Comparison of ENCODE assay signal across 1 fruit fly cellular context in the genomic region with DNA sequence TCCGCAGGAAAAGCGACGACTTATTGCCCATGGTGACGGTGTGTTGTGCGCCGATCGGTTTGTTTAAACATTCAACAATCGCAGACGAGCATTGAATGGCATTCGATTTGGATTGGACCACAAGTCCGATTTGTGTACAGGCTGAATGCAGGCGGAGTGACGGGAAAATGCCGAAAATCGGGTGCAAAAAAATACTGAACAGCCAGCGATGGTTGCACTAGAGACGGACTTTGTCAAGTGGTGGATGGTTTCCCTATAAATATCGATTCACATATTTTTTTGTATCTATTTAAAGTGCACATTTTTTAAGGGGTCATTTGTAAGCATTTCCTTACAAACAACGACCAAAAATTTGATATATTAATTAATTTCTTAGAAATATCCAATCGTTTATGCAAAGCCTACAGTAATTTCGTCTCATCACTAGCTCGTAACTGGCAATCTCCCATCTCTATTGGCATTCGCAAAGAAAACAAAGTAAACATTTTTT.
A peak's percentile ranks its signal among the peaks of the same experiment; 100 is the strongest.
TF ChIP-seq lines count a peak whose summit lies in the region.

Gene elm (minus strand): TSS at position 170 of the 490 bp plus-strand sequence.
Gene MED27 (plus strand): TSS at position 448 of the 490 bp plus-strand sequence.

TF ChIP-seq in whole organism, embryonic, 481 proteins besides CTCF, POLR2A, EP300 and RAD21 (continued from another document and continues in another):
- TF ChIP-seq btn (GFP tag; optimal IDR thresholded peaks at IDR 0.05; lab: Kevin White, UChicago): peak; percentile 71
- peak; percentile 90 for TF ChIP-seq CG31388 (GFP tag; optimal IDR thresholded peaks at IDR 0.05; lab: Kevin White, UChicago)
- TF ChIP-seq ato (GFP tag; IDR thresholded peaks at IDR 0.05; lab: Robert Waterston, UW; ENCODE audit: partially characterized antibody): peak; percentile 47; the same call in 1 of the 2 replicates
- TF ChIP-seq CHES-1-like (GFP tag; optimal IDR thresholded peaks at IDR 0.05; lab: Kevin White, UChicago): peak; percentile 94
- TF ChIP-seq lilli (GFP tag; optimal IDR thresholded peaks at IDR 0.05; lab: Kevin White, UChicago): peak; percentile 98
- TF ChIP-seq CG6854 (GFP tag; optimal IDR thresholded peaks at IDR 0.05; lab: Kevin White, UChicago): peak; percentile 61
- TF ChIP-seq CG8089 (GFP tag; optimal IDR thresholded peaks at IDR 0.05; lab: Kevin White, UChicago): peak; percentile 83
- peak; percentile 88 for TF ChIP-seq CG8388 (GFP tag; optimal IDR thresholded peaks at IDR 0.05; lab: Kevin White, UChicago)
- TF ChIP-seq CG9876 (GFP tag; optimal IDR thresholded peaks at IDR 0.05; lab: Kevin White, UChicago): peak; percentile 80
- peak; percentile 95 for TF ChIP-seq sug (tag; optimal IDR thresholded peaks at IDR 0.05; lab: Kevin White, UChicago)
- TF ChIP-seq CG3847 (GFP tag; IDR thresholded peaks at IDR 0.05; lab: Robert Waterston, UW): peak; percentile 96
- peak; percentile 81 for TF ChIP-seq Awh (GFP tag; IDR thresholded peaks at IDR 0.05; lab: Robert Waterston, UW)
- TF ChIP-seq CG11085 (GFP tag; IDR thresholded peaks at IDR 0.05; lab: Robert Waterston, UW): peak; percentile 91
- TF ChIP-seq CG30020 (tag; optimal IDR thresholded peaks at IDR 0.05; lab: Kevin White, UChicago): peak; percentile 85
- peak; percentile 74 for TF ChIP-seq CG11696 (GFP tag; IDR thresholded peaks at IDR 0.05; lab: Robert Waterston, UW)
- TF ChIP-seq corto (GFP tag; optimal IDR thresholded peaks at IDR 0.05; lab: Kevin White, UChicago): peak; percentile 84
- TF ChIP-seq lbe (GFP tag; optimal IDR thresholded peaks at IDR 0.05; lab: Kevin White, UChicago): peak; percentile 89
- peak; percentile 89 for TF ChIP-seq CG17359 (tag; optimal IDR thresholded peaks at IDR 0.05; lab: Kevin White, UChicago)
- peak; percentile 92 for TF ChIP-seq CG18599 (GFP tag; optimal IDR thresholded peaks at IDR 0.05; lab: Kevin White, UChicago)
- TF ChIP-seq kah (GFP tag; optimal IDR thresholded peaks at IDR 0.05; lab: Kevin White, UChicago): no peak
- TF ChIP-seq Nf-YA (GFP tag; IDR thresholded peaks at IDR 0.05; lab: Robert Waterston, UW): peak; percentile 81
- peak; percentile 91 for TF ChIP-seq B-H1 (GFP tag; IDR thresholded peaks at IDR 0.05; lab: Robert Waterston, UW)
- peak; percentile 97 for TF ChIP-seq sisA (GFP tag; IDR thresholded peaks at IDR 0.05; lab: Robert Waterston, UW)
- peak; percentile 86 for TF ChIP-seq otp (GFP tag; IDR thresholded peaks at IDR 0.05; lab: Robert Waterston, UW)
- peak; percentile 86 for TF ChIP-seq CG10959 (GFP tag; IDR thresholded peaks at IDR 0.05; lab: Robert Waterston, UW)
- peak; percentile 94 for TF ChIP-seq CG14860 (GFP tag; IDR thresholded peaks at IDR 0.05; lab: Robert Waterston, UW; ENCODE audit: partially characterized antibody)
- peak; percentile 90 for TF ChIP-seq croc (GFP tag; conservative IDR thresholded peaks at IDR 0.05; lab: Robert Waterston, UW)
- TF ChIP-seq CG18011 (GFP tag; optimal IDR thresholded peaks at IDR 0.05; lab: Kevin White, UChicago): peak; percentile 84
- peak; percentile 90 for TF ChIP-seq trem (tag; optimal IDR thresholded peaks at IDR 0.05; lab: Kevin White, UChicago)
- TF ChIP-seq gt (GFP tag; IDR thresholded peaks at IDR 0.05; lab: Robert Waterston, UW): peak; percentile 85
- TF ChIP-seq tgo (GFP tag; IDR thresholded peaks at IDR 0.05; lab: Robert Waterston, UW): peak; percentile 94
- peak; percentile 72 for TF ChIP-seq CG7928 (GFP tag; optimal IDR thresholded peaks at IDR 0.05; lab: Kevin White, UChicago)
- TF ChIP-seq vnd (GFP tag; IDR thresholded peaks at IDR 0.05; lab: Robert Waterston, UW; ENCODE audit: partially characterized antibody): peak; percentile 93
- TF ChIP-seq phol (tag; optimal IDR thresholded peaks at IDR 0.05; lab: Kevin White, UChicago): peak; percentile 95
- no peak for TF ChIP-seq CG5180 (GFP tag; optimal IDR thresholded peaks at IDR 0.05; lab: Kevin White, UChicago)
- TF ChIP-seq ase (GFP tag; IDR thresholded peaks at IDR 0.05; lab: Robert Waterston, UW): peak; percentile 88
- peak; percentile 16 for TF ChIP-seq pros (GFP tag; optimal IDR thresholded peaks at IDR 0.05; lab: Kevin White, UChicago)
- peak; percentile 95 for TF ChIP-seq CG2712 (tag; optimal IDR thresholded peaks at IDR 0.05; lab: Kevin White, UChicago)
- TF ChIP-seq nau (GFP tag; optimal IDR thresholded peaks at IDR 0.05; lab: Kevin White, UChicago): no peak
- peak; percentile 93 for TF ChIP-seq slou (GFP tag; optimal IDR thresholded peaks at IDR 0.05; lab: Kevin White, UChicago)
- TF ChIP-seq CG17385 (GFP tag; optimal IDR thresholded peaks at IDR 0.05; lab: Kevin White, UChicago): peak; percentile 80
- peak; percentile 87 for TF ChIP-seq CG18764 (GFP tag; optimal IDR thresholded peaks at IDR 0.05; lab: Kevin White, UChicago)
- TF ChIP-seq Oaz (GFP tag; IDR thresholded peaks at IDR 0.05; lab: Robert Waterston, UW): peak; percentile 84
- peak; percentile 65 for TF ChIP-seq tna (GFP tag; IDR thresholded peaks at IDR 0.05; lab: Robert Waterston, UW; ENCODE audit: partially characterized antibody)
- TF ChIP-seq CG8924 (tag; optimal IDR thresholded peaks at IDR 0.05; lab: Kevin White, UChicago): peak; percentile 92
- peak; percentile 79 for TF ChIP-seq CG11695 (GFP tag; IDR thresholded peaks at IDR 0.05; lab: Robert Waterston, UW)
- peak; percentile 94 for TF ChIP-seq al (GFP tag; IDR thresholded peaks at IDR 0.05; lab: Robert Waterston, UW)
- TF ChIP-seq Pdp1 (GFP tag; optimal IDR thresholded peaks at IDR 0.05; lab: Kevin White, UChicago): peak; percentile 91 to 96
- peak; percentile 87 for TF ChIP-seq CG16863 (GFP tag; optimal IDR thresholded peaks at IDR 0.05; lab: Kevin White, UChicago)
- peak; percentile 98 for TF ChIP-seq CG9932 (GFP tag; IDR thresholded peaks at IDR 0.05; lab: Robert Waterston, UW)
- peak; percentile 91 for TF ChIP-seq CG9609 (GFP tag; optimal IDR thresholded peaks at IDR 0.05; lab: Kevin White, UChicago)
- TF ChIP-seq PHDP (tag; optimal IDR thresholded peaks at IDR 0.05; lab: Kevin White, UChicago): peak; percentile 90
- TF ChIP-seq CG10565 (GFP tag; optimal IDR thresholded peaks at IDR 0.05; lab: Kevin White, UChicago): peak; percentile 38
- no peak for TF ChIP-seq Dip2 (GFP tag; IDR thresholded peaks at IDR 0.05; lab: Robert Waterston, UW)
- TF ChIP-seq sob (GFP tag; IDR thresholded peaks at IDR 0.05; lab: Robert Waterston, UW): peak; percentile 96
- TF ChIP-seq Dip3 (GFP tag; optimal IDR thresholded peaks at IDR 0.05; lab: Kevin White, UChicago): peak; percentile 92
- peak; percentile 87 for TF ChIP-seq ro (GFP tag; IDR thresholded peaks at IDR 0.05; lab: Robert Waterston, UW)
- peak; percentile 70 for TF ChIP-seq Jarid2 (GFP tag; optimal IDR thresholded peaks at IDR 0.05; lab: Kevin White, UChicago)
- TF ChIP-seq eve (GFP tag; optimal IDR thresholded peaks at IDR 0.05; lab: Kevin White, UChicago): peak in 1 of 2 experiments; percentile 66
- TF ChIP-seq CG12942 (GFP tag; optimal IDR thresholded peaks at IDR 0.05; lab: Kevin White, UChicago): peak; percentile 92
- TF ChIP-seq CG12299 (tag; optimal IDR thresholded peaks at IDR 0.05; lab: Kevin White, UChicago): peak; percentile 77
- peak; percentile 84 for TF ChIP-seq Mes4 (GFP tag; optimal IDR thresholded peaks at IDR 0.05; lab: Kevin White, UChicago)
- TF ChIP-seq CG10267 (tag; optimal IDR thresholded peaks at IDR 0.05; lab: Kevin White, UChicago): peak; percentile 87
- TF ChIP-seq dan (GFP tag; IDR thresholded peaks at IDR 0.05; lab: Robert Waterston, UW): peak; percentile 92
- peak; percentile 79 for TF ChIP-seq Elba2 (GFP tag; optimal IDR thresholded peaks at IDR 0.05; lab: Kevin White, UChicago)
- TF ChIP-seq Vsx1 (GFP tag; optimal IDR thresholded peaks at IDR 0.05; lab: Kevin White, UChicago): no peak
- TF ChIP-seq wor (GFP tag; IDR thresholded peaks at IDR 0.05; lab: Robert Waterston, UW): peak; percentile 89
- peak in 1 of 2 experiments; percentile 73 for TF ChIP-seq insv (GFP tag; optimal IDR thresholded peaks at IDR 0.05; lab: Kevin White, UChicago)
- peak; percentile 92 for TF ChIP-seq danr (GFP tag; IDR thresholded peaks at IDR 0.05; lab: Robert Waterston, UW)
- TF ChIP-seq zfh2 (GFP tag; optimal IDR thresholded peaks at IDR 0.05; lab: Kevin White, UChicago): peak; percentile 96
- TF ChIP-seq CG34376 (GFP tag; optimal IDR thresholded peaks at IDR 0.05; lab: Kevin White, UChicago): peak; percentile 83
- TF ChIP-seq CG9215 (GFP tag; IDR thresholded peaks at IDR 0.05; lab: Robert Waterston, UW): peak; percentile 96
- peak; percentile 90 for TF ChIP-seq sqz (GFP tag; optimal IDR thresholded peaks at IDR 0.05; lab: Kevin White, UChicago)
- no peak for TF ChIP-seq D (optimal IDR thresholded peaks at IDR 0.05; lab: Kevin White, UChicago)
- peak; percentile 77 for TF ChIP-seq D (GFP tag; optimal IDR thresholded peaks at IDR 0.05; lab: Kevin White, UChicago)
- TF ChIP-seq Fer2 (tag; optimal IDR thresholded peaks at IDR 0.05; lab: Kevin White, UChicago): peak; percentile 90
- TF ChIP-seq GATAe (GFP tag; conservative IDR thresholded peaks at IDR 0.05; lab: Robert Waterston, UW): peak; percentile 81
- peak; percentile 91 for TF ChIP-seq cato (GFP tag; optimal IDR thresholded peaks at IDR 0.05; lab: Kevin White, UChicago; ENCODE audit: borderline replicate concordance)
- peak; percentile 64 for TF ChIP-seq CG6765 (GFP tag; optimal IDR thresholded peaks at IDR 0.05; lab: Kevin White, UChicago)
- TF ChIP-seq Hr51 (GFP tag; optimal IDR thresholded peaks at IDR 0.05; lab: Kevin White, UChicago): peak; percentile 88 to 92
- TF ChIP-seq eyg (GFP tag; optimal IDR thresholded peaks at IDR 0.05; lab: Kevin White, UChicago): peak; percentile 75
- peak; percentile 94 for TF ChIP-seq CG10543 (GFP tag; optimal IDR thresholded peaks at IDR 0.05; lab: Kevin White, UChicago)
- TF ChIP-seq CG16815 (GFP tag; optimal IDR thresholded peaks at IDR 0.05; lab: Kevin White, UChicago): peak; percentile 94
- peak; percentile 84 for TF ChIP-seq nerfin-1 (tag; optimal IDR thresholded peaks at IDR 0.05; lab: Kevin White, UChicago)
- TF ChIP-seq emc (GFP tag; optimal IDR thresholded peaks at IDR 0.05; lab: Kevin White, UChicago): peak; percentile 86
- TF ChIP-seq stwl (tag; optimal IDR thresholded peaks at IDR 0.05; lab: Kevin White, UChicago): peak; percentile 75
- peak; percentile 75 for TF ChIP-seq pb (GFP tag; optimal IDR thresholded peaks at IDR 0.05; lab: Kevin White, UChicago)
- peak; percentile 86 for TF ChIP-seq CG4282 (GFP tag; optimal IDR thresholded peaks at IDR 0.05; lab: Kevin White, UChicago)
- TF ChIP-seq pan (optimal IDR thresholded peaks at IDR 0.05; lab: Kevin White, UChicago): no peak
- TF ChIP-seq pan (GFP tag; optimal IDR thresholded peaks at IDR 0.05 in 1 of 2, IDR thresholded peaks at IDR 0.05 in 1 of 2): peak in 1 of 2 experiments; percentile 89
- TF ChIP-seq ara (GFP tag; IDR thresholded peaks at IDR 0.05; lab: Robert Waterston, UW): peak; percentile 90
- TF ChIP-seq chif (GFP tag; optimal IDR thresholded peaks at IDR 0.05; lab: Kevin White, UChicago): peak; percentile 92 to 95
- peak; percentile 90 for TF ChIP-seq CG31441 (GFP tag; IDR thresholded peaks at IDR 0.05; lab: Robert Waterston, UW)
- TF ChIP-seq tx (GFP tag; optimal IDR thresholded peaks at IDR 0.05; lab: Kevin White, UChicago): peak; percentile 92
- TF ChIP-seq HmgZ (tag; optimal IDR thresholded peaks at IDR 0.05; lab: Kevin White, UChicago): peak; percentile 95
- peak; percentile 94 for TF ChIP-seq pho (GFP tag; optimal IDR thresholded peaks at IDR 0.05; lab: Kevin White, UChicago)
- TF ChIP-seq CG6791 (GFP tag; IDR thresholded peaks at IDR 0.05; lab: Robert Waterston, UW; ENCODE audit: partially characterized antibody): peak; percentile 85
- peak; percentile 27 for TF ChIP-seq luna (GFP tag; optimal IDR thresholded peaks at IDR 0.05; lab: Kevin White, UChicago)
- peak; percentile 73 for TF ChIP-seq gcm (GFP tag; optimal IDR thresholded peaks at IDR 0.05; lab: Kevin White, UChicago)
- peak; percentile 89 for TF ChIP-seq Side (GFP tag; optimal IDR thresholded peaks at IDR 0.05; lab: Kevin White, UChicago)
- peak; percentile 92 for TF ChIP-seq Ada2b (GFP tag; IDR thresholded peaks at IDR 0.05; lab: Robert Waterston, UW)
- peak; percentile 96 for TF ChIP-seq Doc3 (GFP tag; IDR thresholded peaks at IDR 0.05; lab: Robert Waterston, UW; ENCODE audit: partially characterized antibody)
- peak; percentile 85 for TF ChIP-seq Six4 (GFP tag; optimal IDR thresholded peaks at IDR 0.05; lab: Kevin White, UChicago)
- peak; percentile 86 for TF ChIP-seq CG10979 (tag; optimal IDR thresholded peaks at IDR 0.05; lab: Kevin White, UChicago)
- peak; percentile 68 for TF ChIP-seq ATbp (GFP tag; optimal IDR thresholded peaks at IDR 0.05; lab: Kevin White, UChicago)
- TF ChIP-seq CG13287 (GFP tag; IDR thresholded peaks at IDR 0.05; lab: Robert Waterston, UW; ENCODE audit: partially characterized antibody): peak; percentile 95
- peak; percentile 87 for TF ChIP-seq CG30431 (GFP tag; optimal IDR thresholded peaks at IDR 0.05; lab: Kevin White, UChicago)
- peak; percentile 87 for TF ChIP-seq CG7357 (GFP tag; IDR thresholded peaks at IDR 0.05; lab: Robert Waterston, UW)
- no peak for TF ChIP-seq Hr39 (optimal IDR thresholded peaks at IDR 0.05; lab: Kevin White, UChicago)
- peak; percentile 94 for TF ChIP-seq HLHmδ (GFP tag; optimal IDR thresholded peaks at IDR 0.05; lab: Kevin White, UChicago)
- peak; percentile 95 for TF ChIP-seq CG4424 (GFP tag; optimal IDR thresholded peaks at IDR 0.05; lab: Kevin White, UChicago)
- no peak for TF ChIP-seq yki (optimal IDR thresholded peaks at IDR 0.05; lab: Kevin White, UChicago)
- peak; percentile 97 for TF ChIP-seq CG12659 (GFP tag; optimal IDR thresholded peaks at IDR 0.05; lab: Kevin White, UChicago)
- peak; percentile 67 for TF ChIP-seq CG11398 (GFP tag; optimal IDR thresholded peaks at IDR 0.05; lab: Kevin White, UChicago)
- peak; percentile 88 for TF ChIP-seq Fer1 (GFP tag; optimal IDR thresholded peaks at IDR 0.05; lab: Kevin White, UChicago)
- TF ChIP-seq C15 (GFP tag; IDR thresholded peaks at IDR 0.05; lab: Robert Waterston, UW): peak; percentile 81; the same call in 2 of the 3 replicates
- peak; percentile 92 for TF ChIP-seq pnt (GFP tag; optimal IDR thresholded peaks at IDR 0.05; lab: Kevin White, UChicago)
- TF ChIP-seq Max (GFP tag; optimal IDR thresholded peaks at IDR 0.05; lab: Kevin White, UChicago): peak; percentile 96
- peak; percentile 63 for TF ChIP-seq CG1603 (tag; optimal IDR thresholded peaks at IDR 0.05; lab: Kevin White, UChicago)
- TF ChIP-seq NC2α (GFP tag; optimal IDR thresholded peaks at IDR 0.05; lab: Kevin White, UChicago): peak; percentile 79
- peak; percentile 92 for TF ChIP-seq CG10366 (GFP tag; IDR thresholded peaks at IDR 0.05; lab: Robert Waterston, UW)
- peak; percentile 92 for TF ChIP-seq CG13894 (tag; optimal IDR thresholded peaks at IDR 0.05; lab: Kevin White, UChicago)
- TF ChIP-seq amos (GFP tag; IDR thresholded peaks at IDR 0.05; lab: Robert Waterston, UW; ENCODE audit: partially characterized antibody): peak; percentile 91
